Fruit fly (Drosophila melanogaster): ENCODE results near the gene CG14260.

CG14260 gene

DNA sequence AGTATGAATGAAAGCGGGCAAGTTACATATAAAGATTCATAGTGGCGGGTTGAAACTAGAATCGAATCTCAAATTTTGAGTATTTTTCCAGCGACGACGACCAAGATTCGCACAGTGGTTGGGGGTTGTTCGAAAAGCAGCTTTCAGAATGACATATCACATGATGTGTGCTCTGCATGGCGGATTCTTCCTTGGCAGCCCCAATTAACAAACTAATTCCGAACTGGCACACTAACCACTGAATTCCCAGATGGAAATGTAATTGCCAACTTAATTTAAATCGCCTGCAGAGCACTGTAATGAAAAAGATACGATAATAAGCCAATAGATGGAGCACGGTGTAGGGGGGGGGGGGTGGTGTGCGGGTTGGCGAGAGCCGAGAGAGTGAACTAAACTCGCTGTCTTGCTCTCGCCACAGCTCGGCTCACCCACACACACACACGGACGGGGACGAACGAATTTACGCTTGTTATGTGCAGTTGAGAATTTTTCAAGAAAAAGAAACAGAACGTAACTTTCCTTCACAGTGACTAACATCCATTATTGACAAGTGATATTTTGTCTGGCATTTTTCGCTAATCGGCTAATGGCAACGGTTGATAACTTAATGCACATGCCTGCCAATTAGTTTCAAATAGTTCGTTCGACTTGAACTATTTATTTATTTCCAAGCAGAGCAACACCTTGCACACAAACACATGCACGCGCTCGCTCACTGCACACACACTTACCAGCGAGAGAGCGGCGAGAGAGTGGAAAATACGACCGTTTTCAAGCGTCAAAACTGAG, 16.0 kb downstream of the CG14260 start (continued):
- peak; percentile 94 for TF ChIP-seq Dip3 (GFP tag; optimal IDR thresholded peaks at IDR 0.05)
- TF ChIP-seq CG2116 (GFP tag; optimal IDR thresholded peaks at IDR 0.05) = peak; percentile 65
- peak; percentile 92 for TF ChIP-seq Mes4 (GFP tag; optimal IDR thresholded peaks at IDR 0.05)
- peak in 1 of 2 experiments; percentile 88 for TF ChIP-seq Eip74EF (GFP tag; optimal IDR thresholded peaks at IDR 0.05)
- TF ChIP-seq Hmx (GFP tag; optimal IDR thresholded peaks at IDR 0.05) = peak; percentile 62
- TF ChIP-seq CG4360 (GFP tag; IDR thresholded peaks at IDR 0.05) = peak; percentile 78
- peak; percentile 29; the same call in 1 of the 4 replicates for TF ChIP-seq Dll (GFP tag; IDR thresholded peaks at IDR 0.05; ENCODE audit: partially characterized antibody)
- peak; percentile 95 for TF ChIP-seq CG14050 (GFP tag; IDR thresholded peaks at IDR 0.05)
- TF ChIP-seq Med (GFP tag) = peak; percentile 100
- peak; percentile 98 for TF ChIP-seq ci (GFP tag; IDR thresholded peaks at IDR 0.05)
- TF ChIP-seq NfI (GFP tag; optimal IDR thresholded peaks at IDR 0.05) = peak; percentile 96
- TF ChIP-seq pan (optimal IDR thresholded peaks at IDR 0.05) = no peak
- TF ChIP-seq pan (GFP tag; optimal IDR thresholded peaks at IDR 0.05 in 1 of 2, IDR thresholded peaks at IDR 0.05 in 1 of 2) = peak in 1 of 2 experiments; percentile 98
- peak; percentile 91 for TF ChIP-seq CG17385 (GFP tag; optimal IDR thresholded peaks at IDR 0.05)
- peak; percentile 97 for TF ChIP-seq Ptx1 (GFP tag; IDR thresholded peaks at IDR 0.05)
- TF ChIP-seq hkb (optimal IDR thresholded peaks at IDR 0.05) = no peak
- peak; percentile 98 for TF ChIP-seq hkb (GFP tag; IDR thresholded peaks at IDR 0.05)
- peak; percentile 94 for TF ChIP-seq pb (GFP tag; optimal IDR thresholded peaks at IDR 0.05)
- TF ChIP-seq Atf-2 (GFP tag; optimal IDR thresholded peaks at IDR 0.05) = peak; percentile 94
- peak; percentile 88; the same call in 3 of the 4 replicates for TF ChIP-seq chinmo (GFP tag; IDR thresholded peaks at IDR 0.05; ENCODE audit: partially characterized antibody)
- peak; percentile 75 for TF ChIP-seq Ets97D (GFP tag; optimal IDR thresholded peaks at IDR 0.05)
- TF ChIP-seq h (optimal IDR thresholded peaks at IDR 0.05) = no peak
- peak; percentile 93 for TF ChIP-seq CG8924 (tag; optimal IDR thresholded peaks at IDR 0.05)
- peak; percentile 30 for TF ChIP-seq CG17912 (GFP tag; optimal IDR thresholded peaks at IDR 0.05)
- peak; percentile 93 for TF ChIP-seq CG31224 (GFP tag; IDR thresholded peaks at IDR 0.05)
- TF ChIP-seq CG42726 (GFP tag; IDR thresholded peaks at IDR 0.05; ENCODE audit: partially characterized antibody) = 0 out of 2 replicates have a peak, but pooled peaks have one; percentile 23
- TF ChIP-seq E2f1 (GFP tag; IDR thresholded peaks at IDR 0.05) = peak; percentile 96
- TF ChIP-seq Doc2 (GFP tag; IDR thresholded peaks at IDR 0.05) = peak; percentile 81
- peak; percentile 97 for TF ChIP-seq CG14014 (GFP tag; IDR thresholded peaks at IDR 0.05)
- TF ChIP-seq CG9609 (GFP tag; optimal IDR thresholded peaks at IDR 0.05) = peak; percentile 97
- no peak for TF ChIP-seq usp (GFP tag; optimal IDR thresholded peaks at IDR 0.05)
- peak; percentile 97 for TF ChIP-seq lmd (GFP tag; IDR thresholded peaks at IDR 0.05)
- TF ChIP-seq z (GFP tag; IDR thresholded peaks at IDR 0.05) = peak; percentile 71; the same call in 2 of the 3 replicates
- peak; percentile 94 for TF ChIP-seq CG12391 (tag; optimal IDR thresholded peaks at IDR 0.05)
- TF ChIP-seq Bteb2 (GFP tag; optimal IDR thresholded peaks at IDR 0.05) = peak; percentile 91
- TF ChIP-seq CG1529 (GFP tag; optimal IDR thresholded peaks at IDR 0.05) = peak; percentile 92
- peak; percentile 91 for TF ChIP-seq emc (GFP tag; optimal IDR thresholded peaks at IDR 0.05)
- peak; percentile 88 for TF ChIP-seq nom (GFP tag; optimal IDR thresholded peaks at IDR 0.05)
- TF ChIP-seq CG18619 (GFP tag; optimal IDR thresholded peaks at IDR 0.05) = peak; percentile 96
- TF ChIP-seq Hmr (GFP tag; optimal IDR thresholded peaks at IDR 0.05) = peak; percentile 98
- peak; percentile 93 for TF ChIP-seq fu2 (GFP tag; optimal IDR thresholded peaks at IDR 0.05)
- TF ChIP-seq HLH3B (GFP tag; IDR thresholded peaks at IDR 0.05) = peak; percentile 97
- TF ChIP-seq amos (GFP tag; IDR thresholded peaks at IDR 0.05; ENCODE audit: partially characterized antibody) = peak; percentile 56; the same call in 1 of the 2 replicates
- peak in 1 of 3 experiments; percentile 63 for TF ChIP-seq Stat92E (GFP tag; optimal IDR thresholded peaks at IDR 0.05)
- peak; percentile 86 for TF ChIP-seq toy (GFP tag; IDR thresholded peaks at IDR 0.05)
- TF ChIP-seq Pdp1 (GFP tag; optimal IDR thresholded peaks at IDR 0.05) = peak; percentile 89 to 96
- peak; percentile 90 for TF ChIP-seq gt (GFP tag; IDR thresholded peaks at IDR 0.05)
- peak; percentile 90 for TF ChIP-seq CG12744 (GFP tag; optimal IDR thresholded peaks at IDR 0.05)
- peak; percentile 89 for TF ChIP-seq croc (GFP tag; conservative IDR thresholded peaks at IDR 0.05)
